Fruit fly (Drosophila melanogaster) whole organism, embryonic: ENCODE results near the gene Reg-2.
A peak's percentile ranks its signal among the peaks of the same experiment; 100 is the strongest.

Experiments used
- Adf1 ChIP-seq: fragments of 200-800 bp; sonication (Bioruptor generic); IDR thresholded peaks from 2 replicates; pipeline ENCODE4 v1.3.6; 2022; ENCODE audit warnings: missing biosample characterization, missing genetic modification characterization
- B-H1 ChIP-seq: fragments of 200-800 bp; sonication (Bioruptor generic); IDR thresholded peaks from 3 replicates; pipeline ENCODE4 v1.3.6; 2022; ENCODE audit warnings: missing biosample characterization, missing genetic modification characterization
- Bdp1 ChIP-seq: fragments of 200-800 bp; sonication (Bioruptor generic); optimal IDR thresholded peaks from 3 replicates; lab custom pipeline; 2016; ENCODE audit warnings: missing biosample characterization, missing genetic modification characterization
- CG1024 ChIP-seq: fragments of 200-800 bp; sonication (Bioruptor generic); IDR thresholded peaks from 2 replicates; pipeline ENCODE4 v1.3.6; 2022; ENCODE audit warnings: missing biosample characterization, missing genetic modification characterization
- CG13123 ChIP-seq: fragments of 200-800 bp; sonication (Bioruptor generic); optimal IDR thresholded peaks from 2 replicates; lab custom pipeline; 2016; ENCODE audit warnings: missing biosample characterization, missing genetic modification characterization
- CG17568 ChIP-seq: fragments of 200-800 bp; sonication (Bioruptor generic); optimal IDR thresholded peaks from 2 replicates; lab custom pipeline; 2018; ENCODE audit warnings: missing biosample characterization, mild to moderate bottlenecking, missing genetic modification characterization, moderate library complexity
- CG1832 ChIP-seq: fragments of 200-800 bp; sonication (Bioruptor generic); optimal IDR thresholded peaks from 2 replicates; lab custom pipeline; 2017; ENCODE audit warnings: missing biosample characterization, mild to moderate bottlenecking, missing genetic modification characterization, inconsistent platforms
- CG18599 ChIP-seq: fragments of 200-800 bp; sonication (Bioruptor generic); optimal IDR thresholded peaks from 3 replicates; lab custom pipeline; 2017; ENCODE audit warnings: missing biosample characterization, missing genetic modification characterization, mild to moderate bottlenecking, moderate library complexity, missing genetic modification reagents
- CG2120 ChIP-seq: fragments of 200-800 bp; sonication (Bioruptor generic); optimal IDR thresholded peaks from 3 replicates; lab custom pipeline; 2016; ENCODE audit warnings: missing biosample characterization, missing genetic modification characterization
- CG2712 ChIP-seq: fragments of 200-800 bp; optimal IDR thresholded peaks from 3 replicates; lab custom pipeline; 2019; ENCODE audit warnings: missing biosample characterization, mild to moderate bottlenecking, missing genetic modification characterization, moderate library complexity
- CG30431 ChIP-seq: fragments of 200-800 bp; sonication (Bioruptor generic); optimal IDR thresholded peaks from 2 replicates; lab custom pipeline; 2017; ENCODE audit warnings: missing biosample characterization, missing genetic modification characterization
- CG34422 ChIP-seq: fragments of 200-800 bp; sonication (Bioruptor generic); IDR thresholded peaks from 3 replicates; pipeline ENCODE4 v1.3.6; 2022; ENCODE audit warnings: missing biosample characterization, missing genetic modification characterization
- CG6175 ChIP-seq: fragments of 200-800 bp; sonication (Bioruptor generic); IDR thresholded peaks from 3 replicates; pipeline ENCODE4 v1.3.6; 2022; ENCODE audit warnings: missing biosample characterization, missing genetic modification characterization
- CG8359 ChIP-seq: fragments of 200-800 bp; sonication (Bioruptor generic); optimal IDR thresholded peaks from 2 replicates; lab custom pipeline; 2017; ENCODE audit warnings: missing biosample characterization, mild to moderate bottlenecking, missing genetic modification characterization, borderline replicate concordance
- CG8478 ChIP-seq: fragments of >200 bp; optimal IDR thresholded peaks from 2 replicates; lab custom pipeline; 2018
- HLH4C ChIP-seq: fragments of 200-800 bp; sonication (Bioruptor generic); IDR thresholded peaks from 3 replicates; pipeline ENCODE4 v1.3.6; 2022; ENCODE audit warnings: missing biosample characterization, missing genetic modification characterization; ENCODE audit not compliant: partially characterized antibody
- HmgZ ChIP-seq: fragments of 200-800 bp; sonication (Bioruptor generic); optimal IDR thresholded peaks from 2 replicates; lab custom pipeline; 2018; ENCODE audit warnings: missing biosample characterization, mild to moderate bottlenecking, missing genetic modification characterization
- Jarid2 ChIP-seq: fragments of 200-800 bp; sonication (Bioruptor generic); optimal IDR thresholded peaks from 3 replicates; lab custom pipeline; 2017; ENCODE audit warnings: mild to moderate bottlenecking, missing biosample characterization, missing genetic modification reagents, missing genetic modification characterization
- Mad ChIP-seq: fragments of 200-800 bp; sonication (Bioruptor generic); optimal IDR thresholded peaks from 2 replicates; lab custom pipeline; 2016; ENCODE audit warnings: missing biosample characterization, missing genetic modification characterization
- Med ChIP-seq: fragments of 200-800 bp; sonication (Bioruptor generic); peaks from one replicate; lab custom pipeline; 2016; ENCODE audit warnings: missing biosample characterization, missing genetic modification characterization, mild to moderate bottlenecking, inconsistent platforms, moderate library complexity
- NC2α ChIP-seq: fragments of 200-800 bp; sonication (Bioruptor generic); optimal IDR thresholded peaks from 2 replicates; lab custom pipeline; 2016; ENCODE audit warnings: missing biosample characterization, missing genetic modification characterization
- Nf-YC ChIP-seq: fragments of 200-800 bp; optimal IDR thresholded peaks from 3 replicates; lab custom pipeline; 2019; ENCODE audit warnings: missing biosample characterization, mild to moderate bottlenecking, missing genetic modification characterization, moderate library complexity
- Rx ChIP-seq: fragments of 200-800 bp; sonication (Bioruptor generic); IDR thresholded peaks from 2 replicates; pipeline ENCODE4 v1.3.6; 2022; ENCODE audit warnings: missing biosample characterization, missing genetic modification characterization
- Taf1 ChIP-seq: fragments of 200-800 bp; sonication (Bioruptor generic); IDR thresholded peaks from 2 replicates; pipeline ENCODE4 v1.3.6; 2022; ENCODE audit warnings: missing biosample characterization, missing genetic modification characterization
- Vsx1 ChIP-seq: fragments of 200-800 bp; sonication (Bioruptor generic); optimal IDR thresholded peaks from 2 replicates; lab custom pipeline; 2017; ENCODE audit warnings: missing biosample characterization, mild to moderate bottlenecking, missing genetic modification characterization, missing genetic modification reagents
- amos ChIP-seq: fragments of 200-800 bp; sonication (Bioruptor generic); IDR thresholded peaks from 2 replicates; pipeline ENCODE4 v1.3.6; 2022; ENCODE audit warnings: missing biosample characterization, missing genetic modification characterization; ENCODE audit not compliant: partially characterized antibody
- chinmo ChIP-seq: fragments of 200-800 bp; sonication (Bioruptor generic); IDR thresholded peaks from 4 replicates; pipeline ENCODE4 v1.3.6; 2022; ENCODE audit warnings: missing biosample characterization, missing genetic modification characterization; ENCODE audit not compliant: partially characterized antibody
- chm ChIP-seq: fragments of 200-800 bp; sonication (Bioruptor generic); IDR thresholded peaks from 2 replicates; pipeline ENCODE4 v1.3.6; 2022; ENCODE audit warnings: missing biosample characterization, missing genetic modification characterization
- ci ChIP-seq: fragments of 200-800 bp; sonication (Bioruptor generic); IDR thresholded peaks from 3 replicates; pipeline ENCODE4 v1.3.6; 2022; ENCODE audit warnings: missing biosample characterization, missing genetic modification characterization
- dimm ChIP-seq: fragments of 200-800 bp; sonication (Bioruptor generic); IDR thresholded peaks from 2 replicates; pipeline ENCODE4 v1.3.6; 2022; ENCODE audit warnings: missing biosample characterization, missing genetic modification characterization
- fd102C ChIP-seq: fragments of 200-800 bp; sonication (Bioruptor generic); optimal IDR thresholded peaks from 2 replicates; lab custom pipeline; 2018; ENCODE audit warnings: missing biosample characterization, mild to moderate bottlenecking, missing genetic modification characterization, moderate library complexity
- fu2 ChIP-seq: fragments of 200-800 bp; sonication (Bioruptor generic); optimal IDR thresholded peaks from 2 replicates; lab custom pipeline; 2016; ENCODE audit warnings: missing biosample characterization, missing genetic modification characterization
- gem ChIP-seq: fragments of 200-800 bp; sonication (Bioruptor generic); optimal IDR thresholded peaks from 2 replicates; lab custom pipeline; 2019; ENCODE audit warnings: missing biosample characterization, mild to moderate bottlenecking, missing genetic modification characterization, moderate library complexity
- hkb ChIP-seq, 2 experiments: fragments of 200-800 bp in 1 of 2; fragments of >200 bp in 1 of 2; sonication (Bioruptor generic) in 1 of 2; IDR thresholded peaks in 1 of 2; optimal IDR thresholded peaks in 1 of 2; 2 replicates each; pipeline versions ENCODE4 v1.3.6 to Lab custom; 2017 to 2022; ENCODE audit warnings: missing biosample characterization in 1 of 2, missing genetic modification characterization in 1 of 2
- lov ChIP-seq, 2 experiments: fragments of 200-800 bp in 1 of 2; fragments of >200 bp in 1 of 2; sonication (Bioruptor generic) in 1 of 2; IDR thresholded peaks in 1 of 2; optimal IDR thresholded peaks in 1 of 2; 2 replicates in 1 of 2; 3 replicates in 1 of 2; pipeline versions ENCODE4 v1.3.6 to Lab custom; 2017 to 2022; ENCODE audit warnings: missing biosample characterization in 1 of 2, missing genetic modification characterization in 1 of 2
- mirr ChIP-seq: fragments of 200-800 bp; sonication (Bioruptor generic); optimal IDR thresholded peaks from 3 replicates; lab custom pipeline; 2018; ENCODE audit warnings: missing biosample characterization, mild to moderate bottlenecking, missing genetic modification characterization
- mld ChIP-seq: fragments of 200-800 bp; sonication (Bioruptor generic); IDR thresholded peaks from 3 replicates; pipeline ENCODE4 v1.3.6; 2022; ENCODE audit warnings: missing biosample characterization, missing genetic modification characterization; ENCODE audit not compliant: partially characterized antibody
- nerfin-1 ChIP-seq: fragments of 200-800 bp; sonication (Bioruptor generic); optimal IDR thresholded peaks from 3 replicates; lab custom pipeline; 2019; ENCODE audit warnings: missing biosample characterization, mild to moderate bottlenecking, missing genetic modification characterization, moderate library complexity
- odd ChIP-seq: fragments of 200-800 bp; sonication (Bioruptor generic); optimal IDR thresholded peaks from 2 replicates; lab custom pipeline; 2017; ENCODE audit warnings: missing biosample characterization, mild to moderate bottlenecking, missing genetic modification characterization
- pan ChIP-seq, 4 experiments: fragments of >200 bp in 3 of 4; fragments of 200-800 bp in 1 of 4; sonication (Bioruptor generic) in 1 of 4; optimal IDR thresholded peaks in 3 of 4; IDR thresholded peaks in 1 of 4; 2 replicates each; pipeline versions ENCODE4 v1.3.6 to Lab custom; 2017 to 2022; ENCODE audit warnings: missing biosample characterization in 2 of 4, missing genetic modification characterization in 2 of 4, mixed read lengths in 1 of 4
- pb ChIP-seq: fragments of 200-800 bp; sonication (Bioruptor generic); optimal IDR thresholded peaks from 3 replicates; lab custom pipeline; 2016; ENCODE audit warnings: missing biosample characterization, missing genetic modification characterization
- peb ChIP-seq: fragments of 200-800 bp; sonication (Bioruptor generic); IDR thresholded peaks from 2 replicates; pipeline ENCODE4 v1.3.6; 2022; ENCODE audit warnings: missing biosample characterization, missing genetic modification characterization
- salm ChIP-seq: fragments of 200-800 bp; sonication (Bioruptor generic); optimal IDR thresholded peaks from 2 replicates; lab custom pipeline; 2018; ENCODE audit warnings: missing biosample characterization, mild to moderate bottlenecking, missing genetic modification characterization
- sd ChIP-seq: fragments of 200-800 bp; sonication (Bioruptor generic); optimal IDR thresholded peaks from 3 replicates; lab custom pipeline; 2018; ENCODE audit warnings: missing biosample characterization, mild to moderate bottlenecking, missing genetic modification characterization, moderate library complexity
- wdn ChIP-seq: fragments of 200-800 bp; sonication (Bioruptor generic); IDR thresholded peaks from 2 replicates; pipeline ENCODE4 v1.3.6; 2022; ENCODE audit warnings: missing biosample characterization, missing genetic modification characterization
- wor ChIP-seq: fragments of 200-800 bp; sonication (Bioruptor generic); IDR thresholded peaks from 2 replicates; pipeline ENCODE4 v1.3.6; 2022; ENCODE audit warnings: missing biosample characterization, missing genetic modification characterization
- zf30C ChIP-seq: fragments of 200-800 bp; sonication (Bioruptor generic); optimal IDR thresholded peaks from 3 replicates; lab custom pipeline; 2018; ENCODE audit warnings: missing biosample characterization, mild to moderate bottlenecking, missing genetic modification characterization
- zfh1 ChIP-seq: fragments of 200-800 bp; sonication (Bioruptor generic); IDR thresholded peaks from 3 replicates; pipeline ENCODE4 v1.3.6; 2022; ENCODE audit warnings: missing biosample characterization, missing genetic modification characterization

The Reg-2 gene

dm6 chr3L:639460-640103 lies 33.2 kb upstream of the Reg-2 start:
- TF ChIP-seq lov (optimal IDR thresholded peaks at IDR 0.05; lab: Kevin White, UChicago) (no peak), lov (GFP tag; IDR thresholded peaks at IDR 0.05; lab: Robert Waterston, UW) (0 out of 3 replicates have a peak, but pooled peaks have one; percentile 30), wdn (GFP tag; lab: Robert Waterston, UW) (no peak), hkb (optimal IDR thresholded peaks at IDR 0.05; lab: Kevin White, UChicago) (no peak), hkb (GFP tag; IDR thresholded peaks at IDR 0.05; lab: Robert Waterston, UW) (peak; percentile 36; the same call in 1 of the 2 replicates), wor (GFP tag; lab: Robert Waterston, UW) (no peak), Adf1 (GFP tag; lab: Robert Waterston, UW) (peak; percentile 97), HLH4C (GFP tag; lab: Robert Waterston, UW) (0 out of 3 replicates have a peak, but pooled peaks have one; percentile 9), chm (GFP tag; lab: Robert Waterston, UW) (peak; percentile 82), B-H1 (GFP tag; lab: Robert Waterston, UW) (no peak), Med (GFP tag; lab: Kevin White, UChicago) (peak; percentile 88), gem (tag; lab: Kevin White, UChicago) (no peak), fu2 (GFP tag; lab: Kevin White, UChicago) (no peak), CG30431 (GFP tag; lab: Kevin White, UChicago) (no peak), CG1024 (GFP tag; lab: Robert Waterston, UW) (0 out of 2 replicates have a peak, but pooled peaks have one; percentile 2), pb (no peak), ci (GFP tag; lab: Robert Waterston, UW) (peak; percentile 48; the same call in 1 of the 3 replicates), Taf1 (no peak), zfh1 (GFP tag; lab: Robert Waterston, UW) (0 out of 3 replicates have a peak, but pooled peaks have one; percentile 16), CG13123 (GFP tag; lab: Kevin White, UChicago) (no peak), salm (tag; lab: Kevin White, UChicago) (no peak), chinmo (GFP tag; lab: Robert Waterston, UW) (peak; percentile 56; the same call in 3 of the 4 replicates), Vsx1 (peak; percentile 35), CG34422 (GFP tag; lab: Robert Waterston, UW) (peak; percentile 26; the same call in 1 of the 3 replicates), odd (GFP tag; lab: Kevin White, UChicago) (no peak), pan (optimal IDR thresholded peaks at IDR 0.05; lab: Kevin White, UChicago) (no peak), pan (GFP tag; optimal IDR thresholded peaks at IDR 0.05 in 1 of 2, IDR thresholded peaks at IDR 0.05 in 1 of 2) (peak in 1 of 2 experiments; percentile 15), CG2712 (tag; lab: Kevin White, UChicago) (peak; percentile 7), CG8359 (GFP tag; lab: Kevin White, UChicago) (no peak), NC2α (GFP tag; lab: Kevin White, UChicago) (no peak), Mad (peak; percentile 8), HmgZ (tag; lab: Kevin White, UChicago) (peak; percentile 3), CG17568 (GFP tag; lab: Kevin White, UChicago) (peak; percentile 30), Jarid2 (GFP tag; lab: Kevin White, UChicago) (peak; percentile 69), CG6175 (GFP tag; lab: Robert Waterston, UW) (no peak), mirr (GFP tag; lab: Kevin White, UChicago) (peak; percentile 15), Nf-YC (peak; percentile 70), fd102C (no peak), zf30C (peak; percentile 27), CG18599 (GFP tag; lab: Kevin White, UChicago) (no peak), mld (no peak), nerfin-1 (peak; percentile 9), dimm (GFP tag; lab: Robert Waterston, UW) (no peak), peb (no peak), amos (GFP tag; lab: Robert Waterston, UW) (no peak), CG1832 (no peak), CG8478 (lab: Kevin White, UChicago) (no peak), Rx (GFP tag; lab: Robert Waterston, UW) (no peak), Bdp1 (GFP tag; lab: Kevin White, UChicago) (no peak), sd (tag; lab: Kevin White, UChicago) (peak; percentile 98), CG2120 (no peak)
